Fruit fly (Drosophila melanogaster): ENCODE data around the gene Cyp311a1.
A peak's percentile ranks its signal among the peaks of the same experiment; 100 is the strongest.

Cyp311a1 gene

dm6 chrX:12028825-12029514 is 2.3 kb downstream of the Cyp311a1 start, which contains the start of gene Usp7:
TSS of gene Usp7 (minus strand) at chrX:12029032.
- TF ChIP-seq CG11617 (GFP tag; optimal IDR thresholded peaks at IDR 0.05) (no peak), bab1 (GFP tag; optimal IDR thresholded peaks at IDR 0.05) (peak; percentile 38), CG33017 (tag; optimal IDR thresholded peaks at IDR 0.05) (no peak), Mnt (GFP tag; optimal IDR thresholded peaks at IDR 0.05) (peak; percentile 74), CG7101 (tag; optimal IDR thresholded peaks at IDR 0.05) (no peak)

DNA sequence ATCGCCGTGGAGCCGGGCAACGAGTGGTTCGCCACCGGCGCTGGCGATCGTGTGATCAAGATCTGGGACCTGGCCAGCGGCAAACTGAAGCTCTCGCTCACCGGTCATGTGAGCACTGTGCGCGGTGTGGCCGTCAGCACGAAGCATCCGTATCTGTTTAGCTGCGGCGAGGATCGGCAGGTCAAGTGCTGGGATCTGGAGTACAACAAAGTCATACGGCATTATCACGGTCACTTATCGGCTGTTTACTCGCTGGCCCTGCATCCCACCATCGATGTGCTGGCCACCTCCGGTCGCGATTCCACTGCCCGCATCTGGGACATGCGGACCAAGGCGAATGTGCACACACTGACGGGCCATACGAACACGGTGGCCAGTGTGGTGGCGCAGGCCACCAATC is 9.5 kb downstream of the Cyp311a1 start:
- TF ChIP-seq bab1 (GFP tag; optimal IDR thresholded peaks at IDR 0.05) (no peak), tj (GFP tag; optimal IDR thresholded peaks at IDR 0.05) (no peak), CG14711 (tag; optimal IDR thresholded peaks at IDR 0.05) (no peak)

dm6 chrX:12020857-12021256 is 10.4 kb downstream of the Cyp311a1 start, which contains the start of gene Tango4:
TSS of gene Tango4 (plus strand) at chrX:12021068.
- no peak for TF ChIP-seq ovo (GFP tag; optimal IDR thresholded peaks at IDR 0.05)
- no peak for TF ChIP-seq CG1620 (GFP tag; optimal IDR thresholded peaks at IDR 0.05)
- no peak for TF ChIP-seq CG7101 (tag; optimal IDR thresholded peaks at IDR 0.05)
- TF ChIP-seq CG12768 (GFP tag; optimal IDR thresholded peaks at IDR 0.05): no peak
- no peak for TF ChIP-seq tj (GFP tag; optimal IDR thresholded peaks at IDR 0.05)
- TF ChIP-seq Hr96 (GFP tag; optimal IDR thresholded peaks at IDR 0.05): no peak
- TF ChIP-seq CG11617 (GFP tag; optimal IDR thresholded peaks at IDR 0.05): no peak
- TF ChIP-seq Crg-1 (GFP tag; optimal IDR thresholded peaks at IDR 0.05): no peak
- TF ChIP-seq cic (GFP tag; optimal IDR thresholded peaks at IDR 0.05): no peak

DNA sequence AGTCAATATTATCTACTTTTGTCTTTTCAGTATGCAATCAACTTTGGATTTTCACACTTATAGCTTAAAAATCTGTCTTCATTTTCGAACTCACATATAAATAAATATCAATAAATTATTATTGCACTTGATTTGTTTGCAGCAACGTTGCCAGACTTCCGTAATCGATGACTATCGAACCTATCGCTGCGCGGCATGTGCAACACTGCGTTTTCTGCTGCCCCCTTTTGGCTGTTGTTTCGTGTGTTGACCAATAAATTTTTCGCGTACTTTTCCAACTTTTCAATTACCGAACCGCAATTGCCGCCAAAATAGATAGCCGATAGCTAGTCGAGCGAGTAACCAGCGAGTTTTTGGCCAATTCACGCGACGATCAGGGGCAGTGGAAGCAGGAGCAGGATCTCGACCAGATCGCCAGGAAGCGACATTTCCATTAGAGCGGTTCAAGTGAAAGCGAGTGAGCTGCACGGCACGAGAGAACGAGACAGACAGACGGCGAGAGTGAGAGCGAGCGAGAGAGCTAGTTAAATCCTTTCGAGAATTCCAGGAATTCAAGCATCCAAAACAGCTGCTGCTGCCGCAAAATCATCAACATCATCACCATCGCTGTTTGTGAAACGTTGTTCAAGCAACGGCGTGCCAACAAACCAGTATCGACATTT is 12.7 kb downstream of the Cyp311a1 start, which contains the start of gene Lsm12a:
Lsm12a (plus strand) TSS at position 201 of the 662 bp plus-strand sequence.
- TF ChIP-seq CG14711 (tag; optimal IDR thresholded peaks at IDR 0.05) (no peak), CG11617 (GFP tag; optimal IDR thresholded peaks at IDR 0.05) (no peak), CG33017 (tag; optimal IDR thresholded peaks at IDR 0.05) (no peak), CG7045 (GFP tag; optimal IDR thresholded peaks at IDR 0.05) (no peak), kay (GFP tag; ENCODE audit: borderline replicate concordance) (no peak), cic (GFP tag; optimal IDR thresholded peaks at IDR 0.05) (no peak), CG7101 (tag; optimal IDR thresholded peaks at IDR 0.05) (no peak), Mnt (GFP tag; optimal IDR thresholded peaks at IDR 0.05) (peak; percentile 31), bab1 (GFP tag; optimal IDR thresholded peaks at IDR 0.05) (peak; percentile 4), pad (GFP tag; optimal IDR thresholded peaks at IDR 0.05) (no peak), Clk (GFP tag; optimal IDR thresholded peaks at IDR 0.05) (no peak)

DNA sequence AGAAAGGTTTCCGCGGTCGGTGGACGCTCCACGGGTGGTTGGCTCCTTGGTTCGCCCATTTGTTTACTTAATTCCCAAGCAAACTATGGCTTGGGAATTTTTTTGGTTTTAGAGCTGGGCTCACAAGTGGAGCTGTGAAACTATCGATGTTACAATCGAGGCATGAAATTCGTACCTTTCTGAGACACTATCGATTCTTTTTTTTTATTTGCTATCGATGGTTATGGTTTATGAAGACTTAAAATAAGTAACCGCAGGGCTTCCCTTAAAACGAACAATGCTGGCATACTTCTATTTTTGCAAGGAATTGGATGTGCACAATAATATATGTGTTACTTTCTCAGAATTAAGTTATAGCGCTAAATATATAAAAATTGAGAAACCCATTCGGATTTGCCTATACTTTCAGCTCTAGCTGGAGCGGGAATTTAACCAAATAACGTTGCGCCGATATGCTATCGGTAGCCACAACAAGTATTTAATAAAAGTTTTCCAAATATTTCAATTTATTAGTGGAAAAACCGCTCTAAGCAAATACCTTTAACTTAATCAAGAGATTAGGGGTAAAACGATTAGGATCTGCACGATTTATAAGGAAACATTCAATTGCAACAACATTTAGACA is 13.3 kb downstream of the Cyp311a1 start, which contains the start of gene Chrac-16:
Chrac-16 (minus strand) TSS at position 147 of the 625 bp plus-strand sequence.
- TF ChIP-seq CG14711 (tag; optimal IDR thresholded peaks at IDR 0.05): no peak
- TF ChIP-seq kay (GFP tag; ENCODE audit: borderline replicate concordance): no peak
- no peak for TF ChIP-seq ovo (GFP tag; optimal IDR thresholded peaks at IDR 0.05)
- no peak for TF ChIP-seq CG7045 (GFP tag; optimal IDR thresholded peaks at IDR 0.05)
- TF ChIP-seq CG11617 (GFP tag; optimal IDR thresholded peaks at IDR 0.05): no peak
- no peak for TF ChIP-seq CG12768 (GFP tag; optimal IDR thresholded peaks at IDR 0.05)
- no peak for TF ChIP-seq Crg-1 (GFP tag; optimal IDR thresholded peaks at IDR 0.05)
- no peak for TF ChIP-seq cic (GFP tag; optimal IDR thresholded peaks at IDR 0.05)
- no peak for TF ChIP-seq CG33017 (tag; optimal IDR thresholded peaks at IDR 0.05)
- no peak for TF ChIP-seq pad (GFP tag; optimal IDR thresholded peaks at IDR 0.05)
- no peak for TF ChIP-seq Clk (GFP tag; optimal IDR thresholded peaks at IDR 0.05)
- TF ChIP-seq toe (GFP tag; optimal IDR thresholded peaks at IDR 0.05): no peak
- no peak for TF ChIP-seq CG7101 (tag; optimal IDR thresholded peaks at IDR 0.05)
- TF ChIP-seq cnc (optimal IDR thresholded peaks at IDR 0.05): no peak
- TF ChIP-seq bab1 (GFP tag; optimal IDR thresholded peaks at IDR 0.05): no peak
- no peak for TF ChIP-seq Mnt (GFP tag; optimal IDR thresholded peaks at IDR 0.05)
- TF ChIP-seq CG1620 (GFP tag; optimal IDR thresholded peaks at IDR 0.05): no peak
- TF ChIP-seq Hr96 (GFP tag; optimal IDR thresholded peaks at IDR 0.05): no peak

DNA sequence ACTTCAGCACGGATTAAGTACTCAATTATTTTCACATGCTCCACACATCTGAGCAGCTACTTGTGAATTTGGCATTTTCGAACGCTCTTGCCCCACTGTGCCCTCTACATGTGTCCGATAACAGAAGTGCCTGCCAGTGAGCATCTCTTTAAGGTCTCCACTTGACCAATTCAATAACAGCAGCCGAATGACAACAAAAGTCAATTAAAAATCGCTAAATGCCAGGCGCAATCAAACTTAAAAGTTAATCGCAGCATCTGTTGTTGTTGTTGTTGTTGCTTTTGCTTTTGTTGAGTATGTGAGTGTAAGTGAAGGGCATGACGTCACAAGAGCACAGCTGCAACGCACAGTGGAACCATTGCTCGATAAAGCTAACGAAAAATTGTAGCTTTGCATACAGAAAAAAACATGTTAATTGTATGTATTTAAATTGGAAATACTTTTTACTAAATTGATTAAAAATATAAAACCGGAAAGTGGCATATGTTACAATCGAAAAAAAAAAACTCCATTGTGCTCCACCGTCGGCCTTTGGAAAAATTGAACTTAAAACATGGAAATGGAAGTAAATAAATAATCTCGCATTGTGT is 16.4 kb downstream of the Cyp311a1 start:
- TF ChIP-seq Clk (GFP tag; optimal IDR thresholded peaks at IDR 0.05) (no peak), CG14711 (tag; optimal IDR thresholded peaks at IDR 0.05) (peak; percentile 17), Mnt (GFP tag; optimal IDR thresholded peaks at IDR 0.05) (peak; percentile 11), CG1620 (GFP tag; optimal IDR thresholded peaks at IDR 0.05) (peak; percentile 21), Crg-1 (GFP tag; optimal IDR thresholded peaks at IDR 0.05) (no peak), tj (GFP tag; optimal IDR thresholded peaks at IDR 0.05) (no peak), CG11617 (GFP tag; optimal IDR thresholded peaks at IDR 0.05) (peak; percentile 34), kay (GFP tag; ENCODE audit: borderline replicate concordance) (peak; percentile 83)
